Fruit fly (Drosophila melanogaster) Kc167 (cell line): ENCODE data around the gene CG11885.

ENCODE experiments used
- Myc ChIP-seq: fragments of >200 bp; optimal IDR thresholded peaks from 2 replicates; lab custom pipeline; 2017; ENCODE audit warnings: missing external identifiers
- psq ChIP-seq: fragments of >200 bp; optimal IDR thresholded peaks from 2 replicates; lab custom pipeline; 2017; ENCODE audit warnings: missing external identifiers

DNA sequence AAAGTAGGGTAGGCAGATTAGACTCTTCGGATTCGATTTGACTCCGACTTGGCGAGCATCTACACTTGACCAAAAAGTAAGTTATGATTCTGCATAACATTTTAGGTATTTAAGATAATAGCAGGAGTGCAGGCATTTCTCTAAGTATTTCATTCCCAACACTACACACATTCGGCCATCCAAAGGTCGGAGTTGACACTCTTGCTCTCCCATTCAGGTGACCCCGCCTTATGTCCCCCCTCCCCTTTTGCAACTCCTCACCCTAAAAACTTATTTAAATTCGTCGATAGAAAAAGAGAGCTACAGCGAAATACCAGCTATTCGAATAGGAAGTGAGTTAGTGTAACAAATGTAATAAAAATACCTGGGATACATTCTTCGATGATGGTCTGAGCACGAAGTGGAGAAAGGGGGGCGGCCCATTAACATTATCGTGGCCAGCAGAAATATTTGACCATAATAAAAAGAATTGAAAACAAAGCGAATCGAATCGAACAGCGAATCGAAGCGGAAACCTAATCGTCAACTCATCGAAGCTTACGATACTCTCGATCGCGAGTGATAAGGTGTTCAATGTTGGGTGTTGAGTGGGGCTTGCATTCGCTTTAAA is 7.2 kb upstream of the CG11885 start:
- no peak for TF ChIP-seq psq (lab: Kevin White, UChicago)
- no peak for TF ChIP-seq Myc (lab: Kevin White, UChicago)
